Fruit fly (Drosophila melanogaster) whole organism, pupa: ENCODE data around the gene Six4.
A peak's percentile ranks its signal among the peaks of the same experiment; 100 is the strongest.

Source experiments
- CG10348 ChIP-seq: fragments of 200-800 bp; sonication (Bioruptor generic); IDR thresholded peaks from 2 replicates; pipeline ENCODE4 v1.3.6; 2022; ENCODE audit warnings: missing biosample characterization, missing genetic modification characterization
- CG12605 ChIP-seq: fragments of 200-800 bp; sonication (Bioruptor generic); IDR thresholded peaks from 2 replicates; pipeline ENCODE4 v1.3.6; 2022; ENCODE audit warnings: missing biosample characterization, missing genetic modification characterization
- CG13204 ChIP-seq: fragments of 200-800 bp; sonication (Bioruptor generic); optimal IDR thresholded peaks from 2 replicates; lab custom pipeline; 2018; ENCODE audit warnings: missing biosample characterization, mild to moderate bottlenecking, missing genetic modification characterization, moderate library complexity
- CG15710 ChIP-seq: fragments of 200-800 bp; sonication (Bioruptor generic); optimal IDR thresholded peaks from 2 replicates; lab custom pipeline; 2018; ENCODE audit warnings: missing biosample characterization, mild to moderate bottlenecking, missing genetic modification characterization, moderate library complexity
- CG17806 ChIP-seq: fragments of 200-800 bp; sonication (Bioruptor generic); optimal IDR thresholded peaks from 2 replicates; lab custom pipeline; 2018; ENCODE audit warnings: missing biosample characterization, mild to moderate bottlenecking, missing genetic modification characterization, moderate library complexity
- CG32121 ChIP-seq: fragments of 200-800 bp; sonication (Bioruptor generic); IDR thresholded peaks from 2 replicates; pipeline ENCODE4 v1.3.6; 2022; ENCODE audit warnings: missing biosample characterization, missing genetic modification characterization
- CG34367 ChIP-seq: fragments of 200-800 bp; sonication (Bioruptor generic); optimal IDR thresholded peaks from 2 replicates; lab custom pipeline; 2018; ENCODE audit warnings: missing biosample characterization, mild to moderate bottlenecking, missing genetic modification characterization
- CG4496 ChIP-seq: fragments of 200-800 bp; sonication (Bioruptor generic); IDR thresholded peaks from 3 replicates; pipeline ENCODE4 v1.3.6; 2022; ENCODE audit warnings: missing biosample characterization, missing genetic modification characterization
- CG8159 ChIP-seq: fragments of 200-800 bp; sonication (Bioruptor generic); optimal IDR thresholded peaks from 3 replicates; lab custom pipeline; 2018; ENCODE audit warnings: missing biosample characterization, mild to moderate bottlenecking, missing genetic modification characterization, moderate library complexity
- CG8301 ChIP-seq: fragments of 200-800 bp; sonication (Bioruptor generic); optimal IDR thresholded peaks from 2 replicates; lab custom pipeline; 2018; ENCODE audit warnings: missing biosample characterization, mild to moderate bottlenecking, missing genetic modification characterization
- CG9948 ChIP-seq: fragments of 200-800 bp; sonication (Bioruptor generic); optimal IDR thresholded peaks from 2 replicates; lab custom pipeline; 2018; ENCODE audit warnings: missing biosample characterization, mild to moderate bottlenecking, missing genetic modification characterization, moderate library complexity
- D1 ChIP-seq: fragments of 200-800 bp; sonication (Bioruptor generic); optimal IDR thresholded peaks from 2 replicates; lab custom pipeline; 2018; ENCODE audit warnings: missing biosample characterization, mild to moderate bottlenecking, missing genetic modification characterization, moderate library complexity
- EcR ChIP-seq: fragments of 200-800 bp; sonication (Bioruptor generic); optimal IDR thresholded peaks from 3 replicates; lab custom pipeline; 2019; ENCODE audit warnings: missing biosample characterization, missing genetic modification characterization, mild to moderate bottlenecking, moderate library complexity, missing genetic modification reagents
- Ets98B ChIP-seq: fragments of 200-800 bp; sonication (Bioruptor generic); IDR thresholded peaks from 2 replicates; pipeline ENCODE4 v1.3.6; 2022; ENCODE audit warnings: missing biosample characterization, missing genetic modification characterization
- Pif1A ChIP-seq: fragments of 200-800 bp; sonication (Bioruptor generic); optimal IDR thresholded peaks from 3 replicates; lab custom pipeline; 2016; ENCODE audit warnings: missing biosample characterization, missing genetic modification characterization
- Pif1B ChIP-seq: fragments of 200-800 bp; sonication (Bioruptor generic); optimal IDR thresholded peaks from 3 replicates; lab custom pipeline; 2016; ENCODE audit warnings: missing biosample characterization, missing genetic modification characterization
- Snoo ChIP-seq: fragments of 200-800 bp; sonication (Bioruptor generic); optimal IDR thresholded peaks from 3 replicates; lab custom pipeline; 2017; ENCODE audit warnings: missing biosample characterization, mild to moderate bottlenecking, missing genetic modification characterization, inconsistent platforms
- fd96Ca ChIP-seq: fragments of 200-800 bp; sonication (Bioruptor generic); IDR thresholded peaks from 3 replicates; pipeline ENCODE4 v1.3.6; 2022; ENCODE audit warnings: missing biosample characterization, missing genetic modification characterization
- gl ChIP-seq: fragments of 200-800 bp; sonication (Bioruptor generic); optimal IDR thresholded peaks from 2 replicates; lab custom pipeline; 2018; ENCODE audit warnings: missing biosample characterization, mild to moderate bottlenecking, missing genetic modification characterization
- rn ChIP-seq: fragments of 200-800 bp; sonication (Bioruptor generic); IDR thresholded peaks from 2 replicates; pipeline ENCODE4 v1.3.6; 2022; ENCODE audit warnings: missing biosample characterization, missing genetic modification characterization

Six4 gene

dm6 chr3L:20809088-20809999, 16.8 kb upstream of the Six4 start, which contains the start of the genes CG3634 and HIPP1:
Gene CG3634, minus strand, starts transcription at chr3L:20809272.
Gene HIPP1, plus strand, starts transcription at chr3L:20809669.
- TF ChIP-seq CG10348 (GFP tag; lab: Robert Waterston, UW) (no peak), CG4496 (GFP tag; lab: Robert Waterston, UW) (0 out of 3 replicates have a peak, but pooled peaks have one; percentile 25)

DNA sequence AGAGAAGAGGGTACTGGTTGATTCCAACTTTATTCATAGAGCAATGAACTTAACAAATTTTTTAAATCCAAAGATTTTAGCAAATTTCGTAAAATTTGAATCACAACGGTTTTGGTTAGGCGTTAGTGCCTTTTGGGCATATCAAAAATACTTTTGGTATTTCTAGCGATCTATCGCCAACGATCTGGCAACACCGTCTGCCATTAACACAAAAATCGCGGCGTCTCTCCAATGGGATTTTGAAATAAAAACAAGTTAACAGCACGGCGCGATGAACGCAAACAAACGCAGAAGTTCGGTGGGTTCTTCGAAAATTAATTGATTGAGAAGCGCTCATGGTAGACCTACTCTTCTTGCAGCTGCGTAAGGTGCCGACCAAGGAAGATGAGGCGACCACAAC, 7.6 kb upstream of the Six4 start, which contains the start of gene Spc105R:
Gene Spc105R, plus strand, starts transcription at position 203 of the 400 bp plus-strand sequence.
- no peak for TF ChIP-seq Pif1B (GFP tag; lab: Kevin White, UChicago)

- TF ChIP-seq CG32121 = peak; percentile 59; the same call in 1 of the 2 replicates
- peak; percentile 48 for TF ChIP-seq gl (tag; lab: Kevin White, UChicago)
- TF ChIP-seq rn = peak; percentile 76
- peak; percentile 72 for TF ChIP-seq CG15710 (tag; lab: Kevin White, UChicago)
- TF ChIP-seq CG4496 (GFP tag; lab: Robert Waterston, UW) = peak; percentile 89
- TF ChIP-seq CG34367 (tag; lab: Kevin White, UChicago) = peak; percentile 82
- TF ChIP-seq CG13204 (GFP tag; lab: Kevin White, UChicago) = no peak
- TF ChIP-seq CG9948 (tag; lab: Kevin White, UChicago) = no peak
- TF ChIP-seq Ets98B (GFP tag; lab: Robert Waterston, UW) = peak; percentile 52; the same call in 1 of the 2 replicates
- TF ChIP-seq Snoo (tag; lab: Kevin White, UChicago) = peak; percentile 93
- no peak for TF ChIP-seq Pif1B (GFP tag; lab: Kevin White, UChicago)
- no peak for TF ChIP-seq Pif1A (GFP tag; lab: Kevin White, UChicago)
Measured at dm6 chr3L:20798325-20798846, 5.8 kb upstream of the Six4 start, which contains the start of the genes CG3698 and tzn. Gene CG3698, minus strand, starts transcription at chr3L:20798375. Gene tzn, plus strand, starts transcription at chr3L:20798645.

dm6 chr3L:20797379-20797778, 4.8 kb upstream of the Six4 start:
- TF ChIP-seq CG12605 = no peak
- no peak for TF ChIP-seq Pif1A (GFP tag; lab: Kevin White, UChicago)
- TF ChIP-seq D1 (tag; lab: Kevin White, UChicago) = no peak
- TF ChIP-seq fd96Ca (GFP tag; lab: Robert Waterston, UW) = no peak
- TF ChIP-seq gl (tag; lab: Kevin White, UChicago) = no peak
- no peak for TF ChIP-seq rn
- no peak for TF ChIP-seq CG15710 (tag; lab: Kevin White, UChicago)
- TF ChIP-seq CG8301 (tag; lab: Kevin White, UChicago) = no peak
- TF ChIP-seq CG13204 (GFP tag; lab: Kevin White, UChicago) = no peak
- no peak for TF ChIP-seq CG10348 (GFP tag; lab: Robert Waterston, UW)
- no peak for TF ChIP-seq EcR (GFP tag; lab: Kevin White, UChicago)
- no peak for TF ChIP-seq CG17806 (tag; lab: Kevin White, UChicago)
- TF ChIP-seq Ets98B (GFP tag; lab: Robert Waterston, UW) = no peak
- no peak for TF ChIP-seq CG4496 (GFP tag; lab: Robert Waterston, UW)
- no peak for TF ChIP-seq CG8159 (tag; lab: Kevin White, UChicago)

dm6 chr3L:20796757-20797156, 4.2 kb upstream of the Six4 start:
- TF ChIP-seq CG15710 (tag; lab: Kevin White, UChicago) = no peak
- TF ChIP-seq CG8159 (tag; lab: Kevin White, UChicago) = no peak
- no peak for TF ChIP-seq D1 (tag; lab: Kevin White, UChicago)
- no peak for TF ChIP-seq CG10348 (GFP tag; lab: Robert Waterston, UW)
- TF ChIP-seq Pif1B (GFP tag; lab: Kevin White, UChicago) = no peak
- TF ChIP-seq Pif1A (GFP tag; lab: Kevin White, UChicago) = no peak
- TF ChIP-seq fd96Ca (GFP tag; lab: Robert Waterston, UW) = no peak
- no peak for TF ChIP-seq Snoo (tag; lab: Kevin White, UChicago)
- TF ChIP-seq, all 21 proteins: peak for 0

dm6 chr3L:20789299-20789698, 3.3 kb downstream of the Six4 start:
- TF ChIP-seq CG15710 (tag; lab: Kevin White, UChicago) = no peak
- TF ChIP-seq CG34367 (tag; lab: Kevin White, UChicago) = no peak
- TF ChIP-seq CG12605 = no peak
- no peak for TF ChIP-seq CG8301 (tag; lab: Kevin White, UChicago)
- no peak for TF ChIP-seq Ets98B (GFP tag; lab: Robert Waterston, UW)
- no peak for TF ChIP-seq gl (tag; lab: Kevin White, UChicago)
- TF ChIP-seq D1 (tag; lab: Kevin White, UChicago) = no peak
- no peak for TF ChIP-seq CG9948 (tag; lab: Kevin White, UChicago)
- TF ChIP-seq, all 21 proteins: peak for 0
